Worm (Caenorhabditis elegans) whole organism, mixed stage, embryonic: ENCODE measurements around the gene srz-99.

Experiments
- ces-1 ChIP-seq: fragments of 150-350 bp; optimal IDR thresholded peaks from 2 replicates; lab custom pipeline; 2014; ENCODE audit warnings: missing biosample characterization, missing genetic modification reagents, missing genetic modification characterization
- mep-1 ChIP-seq: fragments of 150-350 bp; optimal IDR thresholded peaks from 2 replicates; lab custom pipeline; 2017; ENCODE audit warnings: missing biosample characterization, missing genetic modification reagents, missing genetic modification characterization, inconsistent platforms
- nhr-28 ChIP-seq: fragments of 150-350 bp; optimal IDR thresholded peaks from 2 replicates; lab custom pipeline; 2014; ENCODE audit warnings: missing biosample characterization, missing genetic modification characterization
- nhr-76 ChIP-seq: sonication (generic microtip); optimal IDR thresholded peaks from 2 replicates; lab custom pipeline; 2017; ENCODE audit warnings: missing biosample characterization, missing genetic modification characterization
- pha-4 ChIP-seq: fragments of 150-350 bp; optimal IDR thresholded peaks from 2 replicates; lab custom pipeline; 2018; ENCODE audit warnings: missing biosample characterization, missing genetic modification reagents, missing genetic modification characterization
- unc-39 ChIP-seq: fragments of 150-350 bp; optimal IDR thresholded peaks from 2 replicates; lab custom pipeline; 2014; ENCODE audit warnings: missing biosample characterization, missing genetic modification characterization
- ztf-11 ChIP-seq: fragments of 150-350 bp; optimal IDR thresholded peaks from 2 replicates; lab custom pipeline; 2014; ENCODE audit warnings: missing biosample characterization, missing genetic modification characterization

- no peak for TF ChIP-seq ces-1
- no peak for TF ChIP-seq nhr-76 (tag; lab: Kevin White, UChicago)
- no peak for TF ChIP-seq unc-39 (tag; lab: Kevin White, UChicago)
- no peak for TF ChIP-seq ztf-11 (tag; lab: Kevin White, UChicago)
- TF ChIP-seq mep-1 (tag; lab: Kevin White, UChicago): no peak
- no peak for TF ChIP-seq pha-4 (tag; lab: Kevin White, UChicago)
- TF ChIP-seq nhr-28 (tag; lab: Kevin White, UChicago): no peak
Observed at ce11 chrV:16682886-16683285, 47.2 kb upstream of the srz-99 start, which contains the start of gene srw-36.
